Worm (Caenorhabditis elegans) whole organism, late embryonic: ENCODE results near the gene srh-47.

Experiments used
- K02D7.2 ChIP-seq: sonication (generic microtip); optimal IDR thresholded peaks from 2 replicates; lab custom pipeline; 2017; ENCODE audit warnings: mild to moderate bottlenecking, missing genetic modification characterization, missing compliant biosample characterization
- eyg-1 ChIP-seq: sonication (generic microtip); optimal IDR thresholded peaks from 2 replicates; lab custom pipeline; 2016; ENCODE audit warnings: missing genotype, missing genetic modification characterization, missing compliant biosample characterization
- fkh-6 ChIP-seq: sonication (generic microtip); optimal IDR thresholded peaks from 2 replicates; lab custom pipeline; 2016; ENCODE audit warnings: missing genetic modification characterization, missing compliant biosample characterization

DNA sequence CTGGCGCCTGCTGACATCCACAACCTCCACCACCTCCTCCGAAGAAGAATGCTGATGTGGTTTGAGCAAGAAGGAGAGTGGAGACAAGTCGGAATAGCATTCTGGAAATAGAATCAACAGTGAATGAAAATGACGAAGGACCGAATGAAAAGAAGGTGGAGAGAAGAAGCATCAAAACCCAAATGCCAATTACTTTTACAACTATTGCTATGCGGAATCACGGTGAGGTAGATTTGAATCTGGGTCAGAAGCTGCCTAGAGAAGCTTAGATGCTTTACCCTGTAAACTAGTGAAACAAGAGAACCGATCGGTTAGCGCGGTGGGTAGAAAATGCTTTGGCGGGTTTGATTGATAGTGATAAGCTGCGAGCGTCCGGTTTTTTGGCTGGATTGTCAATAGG lies 46.5 kb upstream of the srh-47 start, which contains the start of gene grl-7:
- TF ChIP-seq fkh-6 (tag; lab: Kevin White, UChicago) (no peak), K02D7.2 (tag; lab: Kevin White, UChicago) (no peak), eyg-1 (tag; lab: Kevin White, UChicago) (no peak)
